Fruit fly (Drosophila melanogaster) whole organism, adult: ENCODE data around the gene CG15456.

Experiments used
- CG11617 ChIP-seq: fragments of 200-800 bp; sonication (Bioruptor generic); optimal IDR thresholded peaks from 2 replicates; lab custom pipeline; 2017; ENCODE audit warnings: mild to moderate bottlenecking, missing biosample characterization, missing genetic modification reagents, missing genetic modification characterization
- CG12768 ChIP-seq: fragments of 200-800 bp; sonication (Bioruptor generic); optimal IDR thresholded peaks from 2 replicates; lab custom pipeline; 2017; ENCODE audit warnings: missing biosample characterization, missing genetic modification characterization, mild to moderate bottlenecking, moderate library complexity, missing genetic modification reagents
- CG14711 ChIP-seq: fragments of 200-800 bp; sonication (Bioruptor generic); optimal IDR thresholded peaks from 2 replicates; lab custom pipeline; 2018; ENCODE audit warnings: missing biosample characterization, mild to moderate bottlenecking, missing genetic modification characterization, moderate library complexity
- CG1620 ChIP-seq: fragments of 200-800 bp; sonication (Bioruptor generic); optimal IDR thresholded peaks from 2 replicates; lab custom pipeline; 2016; ENCODE audit warnings: missing biosample characterization, missing genetic modification characterization
- CG33017 ChIP-seq: fragments of 200-800 bp; sonication (Bioruptor generic); optimal IDR thresholded peaks from 2 replicates; lab custom pipeline; 2018; ENCODE audit warnings: missing biosample characterization, mild to moderate bottlenecking, missing genetic modification characterization, moderate library complexity
- CG5204 ChIP-seq: fragments of 200-800 bp; sonication (Bioruptor generic); optimal IDR thresholded peaks from 2 replicates; lab custom pipeline; 2016; ENCODE audit warnings: missing biosample characterization, missing genetic modification characterization
- CG7045 ChIP-seq: fragments of 200-800 bp; sonication (Bioruptor generic); optimal IDR thresholded peaks from 2 replicates; lab custom pipeline; 2017; ENCODE audit warnings: missing biosample characterization, mild to moderate bottlenecking, missing genetic modification characterization
- CG7101 ChIP-seq: fragments of 200-800 bp; sonication (Bioruptor generic); optimal IDR thresholded peaks from 2 replicates; lab custom pipeline; 2018; ENCODE audit warnings: missing biosample characterization, mild to moderate bottlenecking, missing genetic modification characterization, moderate library complexity
- Clk ChIP-seq: fragments of 200-800 bp; sonication (Bioruptor generic); optimal IDR thresholded peaks from 2 replicates; lab custom pipeline; 2017; ENCODE audit warnings: missing biosample characterization, missing genetic modification characterization
- Crg-1 ChIP-seq: fragments of 200-800 bp; sonication (Bioruptor generic); optimal IDR thresholded peaks from 2 replicates; lab custom pipeline; 2016; ENCODE audit warnings: missing biosample characterization, missing genetic modification characterization
- Hr96 ChIP-seq: fragments of 200-800 bp; sonication (Bioruptor generic); optimal IDR thresholded peaks from 2 replicates; lab custom pipeline; 2016; ENCODE audit warnings: missing biosample characterization, missing genetic modification characterization
- Mnt ChIP-seq: fragments of 200-800 bp; sonication (Bioruptor generic); optimal IDR thresholded peaks from 2 replicates; lab custom pipeline; 2016; ENCODE audit warnings: missing biosample characterization, mild to moderate bottlenecking, missing genetic modification characterization
- bab1 ChIP-seq: fragments of 200-800 bp; sonication (Bioruptor generic); optimal IDR thresholded peaks from 3 replicates; lab custom pipeline; 2019; ENCODE audit warnings: missing biosample characterization, mild to moderate bottlenecking, missing genetic modification characterization, moderate library complexity
- cic ChIP-seq: fragments of 200-800 bp; sonication (Bioruptor generic); optimal IDR thresholded peaks from 2 replicates; lab custom pipeline; 2017; ENCODE audit warnings: missing biosample characterization, mild to moderate bottlenecking, missing genetic modification characterization, moderate library complexity
- cnc ChIP-seq, 2 experiments: fragments of >200 bp; optimal IDR thresholded peaks; 2 replicates each; lab custom pipeline; 2017
- kay ChIP-seq: fragments of 200-800 bp; sonication (Bioruptor generic); peaks from one replicate; lab custom pipeline; 2016; ENCODE audit warnings: missing biosample characterization, missing genetic modification characterization, borderline replicate concordance
- ovo ChIP-seq: fragments of 200-800 bp; sonication (Bioruptor generic); optimal IDR thresholded peaks from 2 replicates; lab custom pipeline; 2016; ENCODE audit warnings: missing biosample characterization, missing genetic modification characterization
- pad ChIP-seq: fragments of 200-800 bp; sonication (Bioruptor generic); optimal IDR thresholded peaks from 3 replicates; lab custom pipeline; 2017; ENCODE audit warnings: missing biosample characterization, missing genetic modification characterization, mild to moderate bottlenecking, moderate library complexity, missing genetic modification reagents
- tj ChIP-seq: fragments of 200-800 bp; sonication (Bioruptor generic); optimal IDR thresholded peaks from 3 replicates; lab custom pipeline; 2017; ENCODE audit warnings: missing biosample characterization, mild to moderate bottlenecking, missing genetic modification characterization, moderate library complexity
- toe ChIP-seq: fragments of 200-800 bp; sonication (Bioruptor generic); optimal IDR thresholded peaks from 2 replicates; lab custom pipeline; 2016; ENCODE audit warnings: missing biosample characterization, missing genetic modification characterization

CG15456 gene

dm6 chrX:20426818-20427217, at the start of gene CG15456:
Gene CG15456 (minus strand): TSS chrX:20427042.
- TF ChIP-seq CG5204 (GFP tag; lab: Kevin White, UChicago) = no peak
- TF ChIP-seq bab1 (GFP tag; lab: Kevin White, UChicago) = peak; percentile 16

- TF ChIP-seq toe (no peak), pad (no peak), tj (GFP tag; lab: Kevin White, UChicago) (no peak), CG7101 (tag; lab: Kevin White, UChicago) (no peak), CG5204 (GFP tag; lab: Kevin White, UChicago) (no peak)
Observed at dm6 chrX:20470701-20471100, 43.9 kb upstream of the CG15456 start.

DNA sequence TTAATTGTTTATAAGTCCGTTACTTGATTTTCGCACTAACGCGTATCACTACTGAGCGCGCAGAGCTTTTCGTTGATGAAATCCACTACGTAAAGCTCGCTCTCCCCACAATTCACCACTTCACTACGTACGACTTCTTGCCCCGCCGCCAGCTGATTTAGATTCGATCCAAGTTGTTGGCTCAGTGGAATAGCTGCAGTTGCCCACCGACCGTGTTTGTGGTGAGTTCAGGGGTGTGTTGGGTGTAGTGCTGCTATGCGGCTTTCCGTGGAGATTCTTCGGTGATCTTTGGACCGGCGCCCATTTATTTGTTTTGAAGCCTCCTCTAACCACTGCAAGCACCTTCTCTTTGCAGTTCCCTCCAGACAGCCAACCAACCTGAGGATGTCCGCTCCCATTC, 41.4 kb upstream of the CG15456 start:
- TF ChIP-seq ovo (GFP tag; lab: Kevin White, UChicago) (peak; percentile 50), CG11617 (GFP tag; lab: Kevin White, UChicago) (peak; percentile 40), kay (no peak), bab1 (GFP tag; lab: Kevin White, UChicago) (peak; percentile 28), CG7045 (GFP tag; lab: Kevin White, UChicago) (no peak), tj (GFP tag; lab: Kevin White, UChicago) (peak; percentile 54), CG7101 (tag; lab: Kevin White, UChicago) (peak; percentile 30), Hr96 (GFP tag; lab: Kevin White, UChicago) (peak; percentile 83), toe (peak; percentile 46), CG14711 (tag; lab: Kevin White, UChicago) (no peak), CG33017 (tag; lab: Kevin White, UChicago) (peak; percentile 10), Crg-1 (no peak), Clk (GFP tag; lab: Kevin White, UChicago) (no peak), pad (peak; percentile 75), Mnt (GFP tag; lab: Kevin White, UChicago) (peak; percentile 61), cnc (optimal IDR thresholded peaks at IDR 0.05; lab: Kevin White, UChicago) (no peak), CG12768 (GFP tag; lab: Kevin White, UChicago) (peak; percentile 83), CG5204 (GFP tag; lab: Kevin White, UChicago) (no peak), cic (GFP tag; lab: Kevin White, UChicago) (peak; percentile 49), CG1620 (no peak)

DNA sequence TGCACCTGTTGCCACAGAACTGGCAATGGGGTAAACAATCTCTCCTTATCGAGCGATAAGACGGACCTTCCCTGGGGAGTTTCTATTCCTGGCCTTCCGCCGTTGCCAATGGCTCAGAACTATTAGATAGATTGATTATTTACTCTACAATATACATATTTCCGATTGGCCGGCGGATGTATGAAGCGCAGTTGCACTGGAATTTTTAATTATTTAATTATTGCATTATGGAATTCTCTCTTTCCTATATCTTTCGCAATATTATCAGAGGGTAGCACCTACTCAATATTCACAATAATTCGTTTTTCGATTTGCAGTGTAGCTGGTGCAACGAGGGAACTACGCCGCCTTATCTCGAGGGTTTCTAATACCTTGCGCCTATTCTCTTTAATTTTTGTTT, 40.3 kb upstream of the CG15456 start, which contains the start of gene GstT3:
Gene GstT3, plus strand, starts transcription at position 301 of the 400 bp plus-strand sequence.
- TF ChIP-seq cnc (optimal IDR thresholded peaks at IDR 0.05; lab: Kevin White, UChicago) (no peak), CG1620 (no peak), CG7045 (GFP tag; lab: Kevin White, UChicago) (no peak), Clk (GFP tag; lab: Kevin White, UChicago) (no peak), CG7101 (tag; lab: Kevin White, UChicago) (no peak), CG12768 (GFP tag; lab: Kevin White, UChicago) (no peak), toe (no peak), Hr96 (GFP tag; lab: Kevin White, UChicago) (no peak)

dm6 chrX:20466382-20466928, 39.6 kb upstream of the CG15456 start:
- no peak for TF ChIP-seq CG33017 (tag; lab: Kevin White, UChicago)
- TF ChIP-seq tj (GFP tag; lab: Kevin White, UChicago) = peak; percentile 36

DNA sequence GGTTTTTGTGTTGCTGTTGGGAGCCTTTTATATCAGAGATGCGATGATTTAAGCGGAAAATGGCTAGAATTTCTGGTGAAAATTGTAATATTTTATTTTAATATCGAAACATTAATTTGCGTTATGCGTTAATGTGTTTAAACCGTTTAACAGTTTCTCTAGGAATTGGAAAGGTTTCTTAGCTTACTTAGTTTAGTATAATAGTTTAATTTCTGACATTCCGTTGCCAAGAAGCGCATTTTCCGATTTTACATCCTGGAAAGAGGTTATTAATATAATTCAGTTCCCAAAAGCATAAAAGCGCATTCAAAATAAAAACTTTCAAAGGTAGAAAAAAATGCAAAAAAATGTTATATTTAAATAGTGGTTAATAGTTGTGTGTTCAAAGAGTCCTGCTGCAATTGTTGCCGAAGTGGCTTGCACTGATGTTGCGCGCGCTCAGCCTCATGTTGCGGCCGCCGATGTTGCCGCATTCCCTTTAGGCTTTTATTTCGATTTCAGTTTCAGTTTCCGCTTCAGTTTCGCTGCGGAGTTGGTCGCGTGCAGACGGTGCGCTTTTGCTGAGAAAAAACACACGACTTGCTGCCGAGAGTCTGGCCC, 22.1 kb upstream of the CG15456 start, which contains the start of gene tbc:
Gene tbc, plus strand, starts transcription at position 504 of the 600 bp plus-strand sequence.
- TF ChIP-seq ovo (GFP tag; lab: Kevin White, UChicago) (no peak), Mnt (GFP tag; lab: Kevin White, UChicago) (no peak), cnc (optimal IDR thresholded peaks at IDR 0.05; lab: Kevin White, UChicago) (no peak), CG5204 (GFP tag; lab: Kevin White, UChicago) (no peak), Clk (GFP tag; lab: Kevin White, UChicago) (no peak), CG7101 (tag; lab: Kevin White, UChicago) (no peak), toe (no peak), CG1620 (no peak), CG14711 (tag; lab: Kevin White, UChicago) (no peak), Hr96 (GFP tag; lab: Kevin White, UChicago) (no peak), CG33017 (tag; lab: Kevin White, UChicago) (no peak), kay (no peak), cic (GFP tag; lab: Kevin White, UChicago) (no peak), tj (GFP tag; lab: Kevin White, UChicago) (no peak), CG7045 (GFP tag; lab: Kevin White, UChicago) (no peak), bab1 (GFP tag; lab: Kevin White, UChicago) (no peak), Crg-1 (no peak), CG11617 (GFP tag; lab: Kevin White, UChicago) (no peak)
